Worm (Caenorhabditis elegans) whole organism, early embryonic: ENCODE results near the gene vab-3.
A peak's percentile ranks its signal among the peaks of the same experiment; 100 is the strongest.

ENCODE experiments used
- B0310.2 ChIP-seq: sonication (generic microtip); optimal IDR thresholded peaks from 2 replicates; lab custom pipeline; 2016; ENCODE audit warnings: mild to moderate bottlenecking, missing genetic modification characterization, missing compliant biosample characterization
- F13C5.2 ChIP-seq: sonication (generic microtip); optimal IDR thresholded peaks from 2 replicates; lab custom pipeline; 2017; ENCODE audit warnings: mild to moderate bottlenecking, missing genetic modification characterization, inconsistent platforms, missing compliant biosample characterization
- aly-1 ChIP-seq: sonication (generic microtip); optimal IDR thresholded peaks from 2 replicates; lab custom pipeline; 2016; ENCODE audit warnings: missing genetic modification characterization, missing compliant biosample characterization
- ama-1 ChIP-seq: fragments of 150-350 bp; optimal IDR thresholded peaks from 2 replicates; lab custom pipeline; 2014
- ceh-13 ChIP-seq: fragments of 200-800 bp; sonication (Bioruptor generic); optimal IDR thresholded peaks from 2 replicates; lab custom pipeline; 2018; ENCODE audit warnings: mild to moderate bottlenecking, missing genetic modification characterization, missing compliant biosample characterization
- ceh-36 ChIP-seq: sonication (generic microtip); optimal IDR thresholded peaks from 2 replicates; lab custom pipeline; 2016; ENCODE audit warnings: missing genetic modification characterization, inconsistent platforms, missing compliant biosample characterization
- ets-7 ChIP-seq: sonication (generic microtip); optimal IDR thresholded peaks from 2 replicates; lab custom pipeline; 2016; ENCODE audit warnings: missing genotype, missing genetic modification characterization, missing compliant biosample characterization
- flt-1 ChIP-seq: fragments of 200-800 bp; sonication (Bioruptor generic); IDR thresholded peaks from 2 replicates; pipeline ENCODE4 v1.3.6; 2022; ENCODE audit warnings: missing genetic modification characterization, missing compliant biosample characterization
- hmbx-1 ChIP-seq: sonication (generic microtip); optimal IDR thresholded peaks from 2 replicates; lab custom pipeline; 2016; ENCODE audit warnings: mild to moderate bottlenecking, missing genetic modification characterization, missing compliant biosample characterization
- hmg-4 ChIP-seq: fragments of 200-800 bp; sonication (Bioruptor generic); optimal IDR thresholded peaks from 2 replicates; lab custom pipeline; 2018; ENCODE audit warnings: mild to moderate bottlenecking, missing genetic modification characterization, missing compliant biosample characterization
- hnd-1 ChIP-seq: sonication (generic microtip); optimal IDR thresholded peaks from 2 replicates; lab custom pipeline; 2016; ENCODE audit warnings: missing genetic modification characterization, missing compliant biosample characterization
- pes-1 ChIP-seq: fragments of 200-800 bp; sonication (Bioruptor generic); IDR thresholded peaks from 2 replicates; pipeline ENCODE4 v1.3.6; 2022; ENCODE audit warnings: missing genetic modification reagents, missing genetic modification characterization, missing compliant biosample characterization
- scrt-1 ChIP-seq: fragments of 200-800 bp; sonication (Bioruptor generic); IDR thresholded peaks from 2 replicates; pipeline ENCODE4 v1.3.6; 2022; ENCODE audit warnings: missing genetic modification characterization, missing compliant biosample characterization
- sea-1 ChIP-seq: fragments of 200-800 bp; sonication (Bioruptor generic); conservative IDR thresholded peaks from 2 replicates; pipeline ENCODE4 v1.3.6; 2022; ENCODE audit warnings: missing genetic modification characterization, missing compliant biosample characterization
- tbx-11 ChIP-seq: fragments of 200-800 bp; sonication (Bioruptor generic); IDR thresholded peaks from 2 replicates; pipeline ENCODE4 v1.3.6; 2022; ENCODE audit warnings: missing genetic modification characterization, missing compliant biosample characterization
- tbx-37 ChIP-seq: fragments of 200-800 bp; sonication (Bioruptor generic); conservative IDR thresholded peaks from 2 replicates; pipeline ENCODE4 v1.3.6; 2022; ENCODE audit warnings: missing genetic modification reagents, missing genetic modification characterization, missing compliant biosample characterization
- tra-4 ChIP-seq: sonication (generic microtip); optimal IDR thresholded peaks from 2 replicates; lab custom pipeline; 2017; ENCODE audit warnings: missing genetic modification characterization, missing compliant biosample characterization

The vab-3 gene

DNA sequence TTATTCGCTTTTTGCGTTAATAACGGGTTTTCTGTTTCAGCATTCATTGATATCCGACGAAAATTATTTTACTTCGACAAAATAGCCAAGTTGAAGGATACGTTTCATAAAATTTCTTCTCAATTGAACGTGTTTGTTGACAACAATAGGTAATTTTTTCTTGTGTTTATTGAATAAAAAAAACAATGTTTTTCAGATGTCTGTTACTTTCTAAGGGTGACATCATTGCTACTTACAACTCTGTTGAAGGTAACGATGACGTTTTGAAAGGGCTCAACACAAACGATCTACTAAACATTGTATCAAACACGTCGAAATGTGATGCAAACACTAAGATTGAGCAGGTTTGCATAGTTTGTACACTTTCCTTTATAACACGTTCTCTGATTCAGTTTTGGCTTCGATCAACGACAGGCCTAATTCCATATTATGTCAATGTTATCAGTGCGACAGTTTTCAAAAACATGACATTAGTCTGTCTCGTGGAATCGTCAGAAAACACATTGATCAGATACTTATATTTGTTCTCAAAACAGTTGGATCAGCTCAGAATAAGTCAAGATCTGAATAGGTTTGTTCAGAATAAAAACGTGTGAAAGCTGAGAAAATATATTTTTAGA lies 35.0 kb downstream of the vab-3 start:
- TF ChIP-seq sea-1 (GFP tag; lab: Robert Waterston, UW) (no peak), F13C5.2 (tag; lab: Kevin White, UChicago) (no peak), tbx-11 (GFP tag; lab: Robert Waterston, UW) (no peak), ceh-13 (no peak), tra-4 (tag; lab: Kevin White, UChicago) (no peak), tbx-37 (GFP tag; lab: Robert Waterston, UW) (no peak), hnd-1 (no peak), hmbx-1 (tag; lab: Kevin White, UChicago) (no peak), ceh-36 (tag; lab: Kevin White, UChicago) (no peak), B0310.2 (no peak), ets-7 (tag; lab: Kevin White, UChicago) (no peak), scrt-1 (GFP tag; lab: Robert Waterston, UW) (no peak), hmg-4 (GFP tag; lab: Kevin White, UChicago) (no peak)

DNA sequence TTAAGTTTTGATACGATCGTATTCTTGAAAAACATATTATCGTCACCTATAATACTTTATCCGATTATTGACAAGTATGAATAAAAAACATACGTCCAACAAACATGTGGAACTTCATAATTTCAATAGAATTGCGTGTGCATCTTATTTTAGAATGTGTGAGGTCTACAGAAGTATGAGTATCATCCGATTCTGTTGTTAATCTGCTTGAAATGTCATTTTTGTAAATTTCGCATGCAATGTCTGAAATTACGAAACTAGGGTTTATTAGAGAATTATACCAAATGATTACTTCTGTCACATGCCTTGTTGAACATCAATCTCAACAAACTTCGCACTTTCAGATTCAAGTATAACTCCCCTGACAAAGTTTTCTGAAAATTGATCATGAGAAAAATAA lies 42.1 kb downstream of the vab-3 start:
- TF ChIP-seq ama-1 (no peak), aly-1 (tag; lab: Kevin White, UChicago) (no peak), F13C5.2 (tag; lab: Kevin White, UChicago) (no peak), pes-1 (GFP tag; lab: Robert Waterston, UW) (no peak), tbx-37 (GFP tag; lab: Robert Waterston, UW) (no peak), scrt-1 (GFP tag; lab: Robert Waterston, UW) (no peak), ceh-36 (tag; lab: Kevin White, UChicago) (no peak), hnd-1 (no peak), B0310.2 (no peak), sea-1 (GFP tag; lab: Robert Waterston, UW) (no peak), ets-7 (tag; lab: Kevin White, UChicago) (no peak)

DNA sequence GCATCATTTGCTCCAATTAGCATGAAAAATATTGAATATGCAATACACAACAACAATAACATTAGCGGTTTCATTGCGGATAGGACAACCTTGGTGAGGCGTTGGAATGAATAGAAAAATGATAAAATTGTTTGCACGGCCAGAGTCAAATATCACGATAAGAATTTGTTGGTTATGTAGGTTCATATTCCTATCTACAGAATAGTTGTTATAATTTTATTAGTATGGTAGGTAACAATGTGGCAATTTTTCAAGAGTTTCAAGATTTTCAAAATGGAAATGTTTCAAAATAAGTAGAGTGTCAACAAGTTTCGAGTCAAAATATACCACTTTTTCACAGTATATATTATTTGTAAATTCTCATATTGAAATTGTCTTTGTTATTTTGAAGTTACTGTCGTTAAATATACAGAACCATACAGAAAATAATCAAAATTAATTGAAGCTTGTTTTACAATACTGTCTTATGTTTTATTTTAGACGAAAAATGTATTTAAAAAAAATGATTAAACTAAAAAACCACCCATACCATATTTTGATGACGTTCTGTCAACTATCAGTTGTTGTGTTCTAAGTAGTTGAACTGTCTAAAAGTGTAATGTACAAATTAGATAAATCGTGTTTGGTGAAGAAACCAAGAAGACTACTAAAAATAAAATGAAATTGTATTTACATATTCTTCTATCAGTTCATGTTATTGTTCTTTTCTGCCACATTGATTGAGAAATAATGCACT lies 42.8 kb downstream of the vab-3 start, which contains the start of the genes F59F5.3 and F59F5.4:
Gene F59F5.3, minus strand, starts transcription at position 101 of the 736 bp plus-strand sequence.
Gene F59F5.4, plus strand, starts transcription at position 686 of the 736 bp plus-strand sequence.
- no peak for TF ChIP-seq scrt-1 (GFP tag; lab: Robert Waterston, UW)
- no peak for TF ChIP-seq ceh-13
- no peak for TF ChIP-seq B0310.2
- TF ChIP-seq hmg-4 (GFP tag; lab: Kevin White, UChicago) = no peak
- TF ChIP-seq pes-1 (GFP tag; lab: Robert Waterston, UW) = no peak

DNA sequence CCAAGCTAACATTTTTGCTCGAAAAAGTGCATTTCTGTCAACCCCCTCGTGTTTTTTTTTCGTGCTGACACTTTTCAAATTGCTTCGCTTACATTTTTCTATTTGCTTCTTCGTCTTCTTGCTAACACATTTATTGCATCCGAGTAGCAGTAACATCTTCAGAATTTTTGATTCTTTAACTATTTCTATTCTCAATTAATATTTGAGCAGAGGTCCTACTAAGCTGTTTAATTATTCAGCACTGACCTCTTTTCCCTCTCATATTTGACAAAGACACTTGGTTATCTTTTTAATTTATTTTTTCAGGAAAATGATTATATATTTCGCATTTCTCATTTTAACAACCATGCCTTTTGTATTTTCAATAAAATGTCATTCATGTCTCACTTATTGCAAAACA lies 46.0 kb downstream of the vab-3 start, which contains the start of gene F59F5.5:
Gene F59F5.5, plus strand, starts transcription at position 301 of the 400 bp plus-strand sequence.
- no peak for TF ChIP-seq hmg-4 (GFP tag; lab: Kevin White, UChicago)
- no peak for TF ChIP-seq scrt-1 (GFP tag; lab: Robert Waterston, UW)
- TF ChIP-seq flt-1 (GFP tag; lab: Robert Waterston, UW) = no peak
- TF ChIP-seq tbx-11 (GFP tag; lab: Robert Waterston, UW) = no peak
- no peak for TF ChIP-seq tra-4 (tag; lab: Kevin White, UChicago)
- TF ChIP-seq sea-1 (GFP tag; lab: Robert Waterston, UW) = no peak
- no peak for TF ChIP-seq ceh-13

DNA sequence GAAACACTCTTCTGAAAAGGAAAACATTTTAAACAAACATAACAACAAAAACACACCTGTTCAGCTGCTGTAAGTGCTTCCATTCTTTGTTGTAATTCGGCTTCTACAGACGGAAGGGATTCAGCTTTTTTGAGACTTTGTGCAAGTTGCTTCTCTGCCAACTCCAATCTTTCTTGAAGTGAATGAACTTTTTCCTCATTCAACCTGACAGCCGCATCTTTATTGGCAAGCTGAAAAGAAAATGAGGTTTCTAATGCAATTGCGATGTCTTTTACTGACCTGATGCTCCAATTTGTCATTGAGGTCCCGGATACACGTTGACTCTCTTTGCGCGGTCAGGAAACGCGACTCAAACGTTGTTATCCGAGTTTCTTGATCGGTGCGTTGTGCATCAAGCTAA lies 53.4 kb downstream of the vab-3 start:
- TF ChIP-seq flt-1 (GFP tag; lab: Robert Waterston, UW) = no peak
- no peak for TF ChIP-seq tbx-11 (GFP tag; lab: Robert Waterston, UW)
- no peak for TF ChIP-seq ama-1
- no peak for TF ChIP-seq ceh-36 (tag; lab: Kevin White, UChicago)
- no peak for TF ChIP-seq aly-1 (tag; lab: Kevin White, UChicago)
- TF ChIP-seq pes-1 (GFP tag; lab: Robert Waterston, UW) = no peak
- TF ChIP-seq tra-4 (tag; lab: Kevin White, UChicago) = no peak
- TF ChIP-seq B0310.2 = no peak
- no peak for TF ChIP-seq sea-1 (GFP tag; lab: Robert Waterston, UW)

DNA sequence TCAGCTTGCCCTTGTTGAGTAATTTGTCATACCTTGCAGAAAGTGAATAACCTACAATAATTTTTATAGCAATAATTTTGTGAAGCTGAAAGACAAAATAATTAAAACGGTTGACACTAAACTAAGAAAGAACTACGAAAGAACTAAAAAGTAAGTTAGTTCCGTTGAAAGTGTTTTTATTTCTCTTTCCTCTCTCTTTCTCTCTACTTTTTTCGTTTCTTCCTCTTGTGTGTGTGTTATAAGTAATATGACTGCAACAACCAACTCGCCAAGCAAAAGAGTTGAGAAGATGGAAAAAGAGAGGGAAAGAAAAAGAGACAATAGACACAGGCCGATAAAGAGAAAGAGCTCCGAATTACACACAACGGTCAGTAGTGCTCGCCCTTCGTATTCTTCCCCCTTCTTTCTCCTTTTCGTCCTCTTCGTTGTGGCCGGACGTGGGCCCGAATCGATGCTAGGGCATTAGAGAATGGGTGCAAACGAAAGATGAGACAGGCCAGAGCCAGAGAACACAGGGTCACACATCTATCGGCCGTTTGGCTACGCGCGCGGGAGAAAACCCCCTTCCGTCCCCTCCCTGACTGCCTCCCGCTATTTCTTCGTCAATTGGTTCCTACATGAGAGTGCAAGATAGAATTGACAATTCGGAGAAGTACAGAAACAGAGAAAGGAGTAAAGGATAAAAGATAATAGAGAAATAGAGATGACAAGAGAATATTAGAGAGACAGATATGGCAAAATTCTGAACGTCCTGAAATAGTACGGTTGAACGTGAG lies 55.7 kb downstream of the vab-3 start, which contains the start of gene syd-2:
Gene syd-2, minus strand, starts transcription at position 51 of the 776 bp plus-strand sequence.
- peak; percentile 40 for TF ChIP-seq ets-7 (tag; lab: Kevin White, UChicago)
- TF ChIP-seq ceh-36 (tag; lab: Kevin White, UChicago) = no peak
- TF ChIP-seq F13C5.2 (tag; lab: Kevin White, UChicago) = peak; percentile 74
- peak; percentile 80 for TF ChIP-seq sea-1 (GFP tag; lab: Robert Waterston, UW)
- TF ChIP-seq B0310.2 = no peak
- TF ChIP-seq tbx-11 (GFP tag; lab: Robert Waterston, UW) = no peak
- TF ChIP-seq scrt-1 (GFP tag; lab: Robert Waterston, UW) = no peak
- TF ChIP-seq tbx-37 (GFP tag; lab: Robert Waterston, UW) = no peak
- peak; percentile 14 for TF ChIP-seq hnd-1
- TF ChIP-seq hmbx-1 (tag; lab: Kevin White, UChicago) = no peak
- TF ChIP-seq aly-1 (tag; lab: Kevin White, UChicago) = peak; percentile 64
- peak; percentile 96 for TF ChIP-seq hmg-4 (GFP tag; lab: Kevin White, UChicago)

DNA sequence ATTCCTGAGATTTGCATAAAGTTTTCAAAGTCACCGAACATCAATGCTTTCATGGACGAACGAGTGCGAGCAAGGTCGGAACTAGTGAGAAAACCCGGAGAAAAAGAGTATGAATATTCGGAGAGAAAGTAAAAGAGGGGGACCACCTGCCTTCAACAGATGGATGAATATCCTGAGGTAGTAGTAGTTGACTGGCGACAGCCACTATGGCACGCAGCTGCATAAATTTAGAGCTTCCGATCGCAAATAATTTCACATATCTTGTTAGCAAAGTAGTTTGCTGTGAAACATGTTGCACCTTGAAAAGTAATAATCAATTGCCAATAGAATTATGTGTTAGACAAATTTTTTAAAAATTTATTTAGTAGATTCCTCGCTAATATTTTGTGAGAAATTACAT lies 57.1 kb downstream of the vab-3 start:
- TF ChIP-seq hmg-4 (GFP tag; lab: Kevin White, UChicago) (no peak), pes-1 (GFP tag; lab: Robert Waterston, UW) (no peak), hmbx-1 (tag; lab: Kevin White, UChicago) (no peak), tbx-11 (GFP tag; lab: Robert Waterston, UW) (no peak), aly-1 (tag; lab: Kevin White, UChicago) (no peak), ceh-13 (no peak), scrt-1 (GFP tag; lab: Robert Waterston, UW) (no peak), hnd-1 (no peak), tra-4 (tag; lab: Kevin White, UChicago) (no peak), flt-1 (GFP tag; lab: Robert Waterston, UW) (no peak), ceh-36 (tag; lab: Kevin White, UChicago) (no peak), F13C5.2 (tag; lab: Kevin White, UChicago) (no peak), sea-1 (GFP tag; lab: Robert Waterston, UW) (no peak), ama-1 (no peak), ets-7 (tag; lab: Kevin White, UChicago) (no peak), tbx-37 (GFP tag; lab: Robert Waterston, UW) (no peak), B0310.2 (no peak)
